Worm (Caenorhabditis elegans): ENCODE measurements around the gene F48B9.1.

The F48B9.1 gene

ce11 chrX:2178410-2178944 is 2.2 kb upstream of the F48B9.1 start:
- TF ChIP-seq F13C5.2 (tag; optimal IDR thresholded peaks at IDR 0.05), result no peak
- no peak for TF ChIP-seq tbx-37 (GFP tag; conservative IDR thresholded peaks at IDR 0.05)
- no peak for TF ChIP-seq flt-1 (GFP tag; IDR thresholded peaks at IDR 0.05)

- TF ChIP-seq F13C5.2 (tag; optimal IDR thresholded peaks at IDR 0.05) (no peak), hmg-4 (GFP tag; optimal IDR thresholded peaks at IDR 0.05) (no peak), tbx-11 (GFP tag; IDR thresholded peaks at IDR 0.05) (no peak)
These were observed 8.2 kb downstream of the F48B9.1 start for ce11 chrX:2188885-2189284.

ce11 chrX:2190740-2191139 is 10.1 kb downstream of the F48B9.1 start:
- TF ChIP-seq sea-1 (GFP tag; conservative IDR thresholded peaks at IDR 0.05) (no peak), ets-7 (tag; optimal IDR thresholded peaks at IDR 0.05) (no peak), hnd-1 (tag; optimal IDR thresholded peaks at IDR 0.05) (no peak), hmg-4 (GFP tag; optimal IDR thresholded peaks at IDR 0.05) (no peak), tbx-37 (GFP tag; conservative IDR thresholded peaks at IDR 0.05) (no peak), pes-1 (GFP tag; IDR thresholded peaks at IDR 0.05) (no peak), ceh-13 (GFP tag; optimal IDR thresholded peaks at IDR 0.05) (no peak), tbx-11 (GFP tag; IDR thresholded peaks at IDR 0.05) (no peak), B0310.2 (tag; optimal IDR thresholded peaks at IDR 0.05) (no peak), ceh-36 (tag; optimal IDR thresholded peaks at IDR 0.05) (no peak)

- TF ChIP-seq scrt-1 (GFP tag; IDR thresholded peaks at IDR 0.05) (no peak), hnd-1 (tag; optimal IDR thresholded peaks at IDR 0.05) (no peak), tbx-11 (GFP tag; IDR thresholded peaks at IDR 0.05) (no peak), tra-4 (tag; optimal IDR thresholded peaks at IDR 0.05) (no peak), ceh-36 (tag; optimal IDR thresholded peaks at IDR 0.05) (no peak), ama-1 (optimal IDR thresholded peaks at IDR 0.05) (no peak), F13C5.2 (tag; optimal IDR thresholded peaks at IDR 0.05) (no peak), sea-1 (GFP tag; conservative IDR thresholded peaks at IDR 0.05) (no peak), aly-1 (tag; optimal IDR thresholded peaks at IDR 0.05) (no peak)
These were observed 11.4 kb downstream of the F48B9.1 start, which contains the start of gene gap-1 for ce11 chrX:2191925-2192554. gap-1 (plus strand) TSS chrX:2192504.

ce11 chrX:2197444-2197843 is 16.8 kb downstream of the F48B9.1 start:
- TF ChIP-seq F13C5.2 (tag; optimal IDR thresholded peaks at IDR 0.05) (no peak), hmbx-1 (tag; optimal IDR thresholded peaks at IDR 0.05) (no peak), tbx-37 (GFP tag; conservative IDR thresholded peaks at IDR 0.05) (no peak)

ce11 chrX:2199140-2199539 is 18.5 kb downstream of the F48B9.1 start, which contains the start of gene T24C12.1:
T24C12.1 (plus strand) TSS chrX:2199440.
- no peak for TF ChIP-seq hmbx-1 (tag; optimal IDR thresholded peaks at IDR 0.05)
- TF ChIP-seq ama-1 (optimal IDR thresholded peaks at IDR 0.05), result no peak
- TF ChIP-seq scrt-1 (GFP tag; IDR thresholded peaks at IDR 0.05), result no peak
- TF ChIP-seq aly-1 (tag; optimal IDR thresholded peaks at IDR 0.05), result no peak
- no peak for TF ChIP-seq tbx-11 (GFP tag; IDR thresholded peaks at IDR 0.05)
- no peak for TF ChIP-seq tbx-37 (GFP tag; conservative IDR thresholded peaks at IDR 0.05)
- TF ChIP-seq hmg-4 (GFP tag; optimal IDR thresholded peaks at IDR 0.05), result no peak
- no peak for TF ChIP-seq B0310.2 (tag; optimal IDR thresholded peaks at IDR 0.05)
- TF ChIP-seq tra-4 (tag; optimal IDR thresholded peaks at IDR 0.05), result no peak
- TF ChIP-seq F13C5.2 (tag; optimal IDR thresholded peaks at IDR 0.05), result no peak
- no peak for TF ChIP-seq hnd-1 (tag; optimal IDR thresholded peaks at IDR 0.05)

- no peak for TF ChIP-seq B0310.2 (tag; optimal IDR thresholded peaks at IDR 0.05)
- TF ChIP-seq scrt-1 (GFP tag; IDR thresholded peaks at IDR 0.05), result no peak
- no peak for TF ChIP-seq hmbx-1 (tag; optimal IDR thresholded peaks at IDR 0.05)
- no peak for TF ChIP-seq flt-1 (GFP tag; IDR thresholded peaks at IDR 0.05)
- TF ChIP-seq aly-1 (tag; optimal IDR thresholded peaks at IDR 0.05), result no peak
- no peak for TF ChIP-seq ets-7 (tag; optimal IDR thresholded peaks at IDR 0.05)
- TF ChIP-seq ceh-36 (tag; optimal IDR thresholded peaks at IDR 0.05), result no peak
- no peak for TF ChIP-seq tbx-11 (GFP tag; IDR thresholded peaks at IDR 0.05)
- TF ChIP-seq hnd-1 (tag; optimal IDR thresholded peaks at IDR 0.05), result no peak
- no peak for TF ChIP-seq pes-1 (GFP tag; IDR thresholded peaks at IDR 0.05)
- TF ChIP-seq hmg-4 (GFP tag; optimal IDR thresholded peaks at IDR 0.05), result no peak
- no peak for TF ChIP-seq sea-1 (GFP tag; conservative IDR thresholded peaks at IDR 0.05)
- no peak for TF ChIP-seq tra-4 (tag; optimal IDR thresholded peaks at IDR 0.05)
- TF ChIP-seq F13C5.2 (tag; optimal IDR thresholded peaks at IDR 0.05), result no peak
- no peak for TF ChIP-seq tbx-37 (GFP tag; conservative IDR thresholded peaks at IDR 0.05)
- TF ChIP-seq ama-1 (optimal IDR thresholded peaks at IDR 0.05), result no peak
- no peak for TF ChIP-seq ceh-13 (GFP tag; optimal IDR thresholded peaks at IDR 0.05)
These were observed 23.1 kb downstream of the F48B9.1 start, which contains the start of gene T24C12.3 for ce11 chrX:2203760-2204159. T24C12.3 (minus strand) TSS chrX:2203893.

- TF ChIP-seq tra-4 (tag; optimal IDR thresholded peaks at IDR 0.05), result no peak
- no peak for TF ChIP-seq hnd-1 (tag; optimal IDR thresholded peaks at IDR 0.05)
- no peak for TF ChIP-seq tbx-11 (GFP tag; IDR thresholded peaks at IDR 0.05)
- TF ChIP-seq ets-7 (tag; optimal IDR thresholded peaks at IDR 0.05), result no peak
- TF ChIP-seq F13C5.2 (tag; optimal IDR thresholded peaks at IDR 0.05), result no peak
- no peak for TF ChIP-seq ceh-13 (GFP tag; optimal IDR thresholded peaks at IDR 0.05)
- TF ChIP-seq scrt-1 (GFP tag; IDR thresholded peaks at IDR 0.05), result no peak
- no peak for TF ChIP-seq hmbx-1 (tag; optimal IDR thresholded peaks at IDR 0.05)
- no peak for TF ChIP-seq tbx-37 (GFP tag; conservative IDR thresholded peaks at IDR 0.05)
- no peak for TF ChIP-seq sea-1 (GFP tag; conservative IDR thresholded peaks at IDR 0.05)
- TF ChIP-seq B0310.2 (tag; optimal IDR thresholded peaks at IDR 0.05), result no peak
These were observed 24.3 kb downstream of the F48B9.1 start, which contains the start of gene T24C12.4 for ce11 chrX:2204963-2205362. T24C12.4 (minus strand) TSS chrX:2205063.
